Worm (Caenorhabditis elegans) whole organism, L2 larva: ENCODE measurements around the gene cha-1.

ENCODE experiments used
- C34F6.9 ChIP-seq: fragments of 150-350 bp; optimal IDR thresholded peaks from 2 replicates; lab custom pipeline; 2014; ENCODE audit warnings: missing biosample characterization, missing genetic modification characterization
- F13H6.1 ChIP-seq: sonication (generic microtip); optimal IDR thresholded peaks from 2 replicates; lab custom pipeline; 2016; ENCODE audit warnings: missing genetic modification characterization, missing compliant biosample characterization
- R02D3.7 ChIP-seq: fragments of 150-350 bp; optimal IDR thresholded peaks from 2 replicates; lab custom pipeline; 2014; ENCODE audit warnings: missing biosample characterization, missing genetic modification characterization
- Y55F3AM.14 ChIP-seq: fragments of 200-800 bp; sonication (Bioruptor generic); optimal IDR thresholded peaks from 2 replicates; lab custom pipeline; 2018; ENCODE audit warnings: mild to moderate bottlenecking, missing genetic modification characterization, missing compliant biosample characterization
- alr-1 ChIP-seq: fragments of 150-350 bp; optimal IDR thresholded peaks from 2 replicates; lab custom pipeline; 2014; ENCODE audit warnings: missing biosample characterization, missing genetic modification characterization
- aly-2 ChIP-seq: fragments of 150-350 bp; optimal IDR thresholded peaks from 2 replicates; lab custom pipeline; 2014; ENCODE audit warnings: missing biosample characterization, missing genetic modification characterization
- ama-1 ChIP-seq: fragments of 150-350 bp; optimal IDR thresholded peaks from 2 replicates; lab custom pipeline; 2018; ENCODE audit warnings: inconsistent platforms
- blmp-1 ChIP-seq: sonication (generic microtip); optimal IDR thresholded peaks from 2 replicates; lab custom pipeline; 2017; ENCODE audit warnings: missing genetic modification characterization, mild to moderate bottlenecking, missing compliant biosample characterization, antibody characterized with exemption, moderate library complexity; ENCODE audit not compliant: insufficient read depth
- ceh-82 ChIP-seq: fragments of 150-350 bp; optimal IDR thresholded peaks from 2 replicates; lab custom pipeline; 2014; ENCODE audit warnings: missing biosample characterization, missing genetic modification characterization
- crh-2 ChIP-seq: sonication (generic microtip); optimal IDR thresholded peaks from 2 replicates; lab custom pipeline; 2017; ENCODE audit warnings: missing biosample characterization, missing genetic modification characterization
- dmd-4 ChIP-seq: sonication (generic microtip); optimal IDR thresholded peaks from 2 replicates; lab custom pipeline; 2017; ENCODE audit warnings: missing biosample characterization, missing genetic modification characterization
- egl-27 ChIP-seq: sonication (generic microtip); optimal IDR thresholded peaks from 3 replicates; lab custom pipeline; 2017; ENCODE audit warnings: missing biosample characterization, missing genetic modification reagents, missing genetic modification characterization
- elt-1 ChIP-seq: fragments of 150-350 bp; optimal IDR thresholded peaks from 2 replicates; lab custom pipeline; 2014; ENCODE audit warnings: missing biosample characterization, missing genetic modification characterization
- elt-3 ChIP-seq: sonication (generic microtip); optimal IDR thresholded peaks from 2 replicates; lab custom pipeline; 2017; ENCODE audit warnings: missing biosample characterization, missing genetic modification characterization
- fos-1 ChIP-seq: fragments of 150-350 bp; optimal IDR thresholded peaks from 2 replicates; lab custom pipeline; 2014; ENCODE audit warnings: missing biosample characterization, missing genetic modification characterization
- gmeb-1 ChIP-seq: fragments of 150-350 bp; optimal IDR thresholded peaks from 2 replicates; lab custom pipeline; 2014; ENCODE audit warnings: missing biosample characterization, missing genetic modification characterization
- lin-11 ChIP-seq: fragments of 150-350 bp; sonication (generic microtip); optimal IDR thresholded peaks from 2 replicates; lab custom pipeline; 2014; ENCODE audit warnings: missing biosample characterization, missing genetic modification characterization, inconsistent platforms, mixed read lengths
- lin-39 ChIP-seq: fragments of 150-350 bp; optimal IDR thresholded peaks from 2 replicates; lab custom pipeline; 2014; ENCODE audit warnings: missing biosample characterization, missing genetic modification reagents, missing genetic modification characterization
- lsy-2 ChIP-seq, 2 experiments: fragments of 150-350 bp in 1 of 2; sonication (generic microtip) in 1 of 2; optimal IDR thresholded peaks; 2 replicates each; lab custom pipeline; 2014 to 2017; ENCODE audit warnings: missing biosample characterization in 2 of 2, missing genetic modification characterization in 2 of 2
- mab-5 ChIP-seq: fragments of 150-350 bp; optimal IDR thresholded peaks from 2 replicates; lab custom pipeline; 2014; ENCODE audit warnings: missing biosample characterization, missing genetic modification characterization
- mdl-1 ChIP-seq, 2 experiments: fragments of 150-350 bp in 1 of 2; sonication (generic microtip) in 1 of 2; optimal IDR thresholded peaks; 2 replicates each; lab custom pipeline; 2017; ENCODE audit warnings: missing biosample characterization in 2 of 2, missing genetic modification characterization in 2 of 2
- nhr-11 ChIP-seq: fragments of 150-350 bp; optimal IDR thresholded peaks from 2 replicates; lab custom pipeline; 2014; ENCODE audit warnings: missing biosample characterization, missing genetic modification characterization
- nhr-12 ChIP-seq: fragments of 150-350 bp; optimal IDR thresholded peaks from 2 replicates; lab custom pipeline; 2014; ENCODE audit warnings: missing biosample characterization, missing genetic modification characterization
- nhr-129 ChIP-seq: fragments of 150-350 bp; optimal IDR thresholded peaks from 2 replicates; lab custom pipeline; 2014; ENCODE audit warnings: missing biosample characterization, missing genetic modification characterization
- nhr-21 ChIP-seq: fragments of 150-350 bp; optimal IDR thresholded peaks from 2 replicates; lab custom pipeline; 2014; ENCODE audit warnings: missing biosample characterization, missing genetic modification characterization
- nhr-23 ChIP-seq: fragments of 150-350 bp; optimal IDR thresholded peaks from 2 replicates; lab custom pipeline; 2014; ENCODE audit warnings: missing biosample characterization, missing genetic modification reagents, missing genetic modification characterization
- nhr-237 ChIP-seq: fragments of 150-350 bp; optimal IDR thresholded peaks from 2 replicates; lab custom pipeline; 2014; ENCODE audit warnings: missing biosample characterization, missing genetic modification characterization
- nhr-25 ChIP-seq: fragments of 150-350 bp; sonication (generic microtip); optimal IDR thresholded peaks from 3 replicates; lab custom pipeline; 2014; ENCODE audit warnings: missing biosample characterization, missing genetic modification characterization
- nhr-6 ChIP-seq: fragments of 150-350 bp; optimal IDR thresholded peaks from 2 replicates; lab custom pipeline; 2014; ENCODE audit warnings: missing biosample characterization, missing genetic modification characterization
- nhr-77 ChIP-seq: fragments of 150-350 bp; optimal IDR thresholded peaks from 2 replicates; lab custom pipeline; 2014; ENCODE audit warnings: missing biosample characterization, missing genetic modification characterization
- peb-1 ChIP-seq: fragments of 150-350 bp; optimal IDR thresholded peaks from 2 replicates; lab custom pipeline; 2014; ENCODE audit warnings: missing biosample characterization, missing genetic modification characterization
- sma-3 ChIP-seq: sonication (generic microtip); optimal IDR thresholded peaks from 2 replicates; lab custom pipeline; 2016; ENCODE audit warnings: missing genetic modification reagents, missing genetic modification characterization, missing compliant biosample characterization
- sma-9 ChIP-seq, 2 experiments: fragments of 150-350 bp in 1 of 2; sonication (generic microtip) in 1 of 2; optimal IDR thresholded peaks; 2 replicates each; lab custom pipeline; 2014 to 2016; ENCODE audit warnings: missing genetic modification characterization in 2 of 2, mild to moderate bottlenecking in 1 of 2, missing biosample characterization in 1 of 2, missing compliant biosample characterization in 1 of 2, missing genetic modification reagents in 1 of 2, moderate library complexity in 1 of 2
- unc-55 ChIP-seq: fragments of 150-350 bp; sonication (generic microtip); optimal IDR thresholded peaks from 3 replicates; lab custom pipeline; 2014; ENCODE audit warnings: missing biosample characterization, missing genetic modification reagents, missing genetic modification characterization
- unc-62 ChIP-seq: fragments of 150-350 bp; optimal IDR thresholded peaks from 2 replicates; lab custom pipeline; 2014; ENCODE audit warnings: missing biosample characterization, missing genetic modification reagents, missing genetic modification characterization
- zag-1 ChIP-seq: fragments of 150-350 bp; optimal IDR thresholded peaks from 2 replicates; lab custom pipeline; 2014; ENCODE audit warnings: missing biosample characterization, missing genetic modification characterization
- ztf-1 ChIP-seq: fragments of 200-800 bp; sonication (Bioruptor generic); conservative IDR thresholded peaks from 2 replicates; pipeline ENCODE4 v1.3.6; 2022; ENCODE audit warnings: missing genetic modification characterization, missing compliant biosample characterization
- ztf-11 ChIP-seq: sonication (generic microtip); optimal IDR thresholded peaks from 2 replicates; lab custom pipeline; 2017; ENCODE audit warnings: missing biosample characterization, missing genetic modification characterization
- ztf-4 ChIP-seq: fragments of 150-350 bp; optimal IDR thresholded peaks from 2 replicates; lab custom pipeline; 2014; ENCODE audit warnings: missing biosample characterization, missing genetic modification characterization

cha-1 gene

DNA sequence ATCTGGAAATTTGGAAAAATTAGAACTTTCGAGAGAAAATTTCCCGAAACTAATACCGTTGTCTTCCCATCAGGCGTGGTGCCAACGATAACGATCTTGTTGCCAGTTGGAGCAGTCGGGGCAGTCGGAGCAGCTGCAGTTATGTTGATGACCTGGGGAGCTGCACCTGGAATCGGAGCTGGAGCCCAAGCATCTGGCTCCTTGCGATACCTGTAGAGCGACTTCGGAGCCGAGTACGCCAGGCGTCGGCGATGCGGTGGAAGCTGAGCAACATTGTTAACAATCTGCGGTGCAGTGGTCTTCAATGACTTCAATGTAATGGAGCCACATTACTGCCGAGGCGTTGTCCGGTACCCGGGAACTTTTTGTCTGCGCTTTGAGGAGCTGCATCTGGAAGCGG, 22.7 kb downstream of the cha-1 start:
- no peak for TF ChIP-seq elt-1 (tag; lab: Kevin White, UChicago)
- TF ChIP-seq ztf-4 (tag; lab: Kevin White, UChicago) = no peak
- TF ChIP-seq nhr-25 = no peak
- no peak for TF ChIP-seq egl-27 (tag; lab: Kevin White, UChicago)
- TF ChIP-seq sma-9 (GFP tag; optimal IDR thresholded peaks at IDR 0.05; lab: Kevin White, UChicago) = no peak
- no peak for TF ChIP-seq sma-9 (tag; optimal IDR thresholded peaks at IDR 0.05; lab: Kevin White, UChicago)

DNA sequence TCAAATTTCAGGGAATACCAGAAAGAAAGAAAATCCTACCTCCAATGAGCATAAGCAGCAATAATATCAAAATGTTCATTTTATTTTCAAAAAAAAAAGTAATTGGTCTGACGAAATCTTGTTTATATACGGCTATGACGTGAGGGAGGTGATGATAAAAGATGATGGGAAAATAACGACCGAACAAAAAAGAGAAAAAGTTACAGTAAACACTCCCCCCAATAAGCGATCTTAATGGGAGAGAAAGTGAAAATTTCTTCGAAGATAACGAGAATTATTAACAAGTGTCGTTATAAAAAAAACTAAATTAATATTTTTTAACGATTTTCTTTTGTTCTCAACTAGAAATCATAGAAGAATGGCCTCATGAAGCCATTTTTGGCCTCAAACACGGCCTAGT, 24.5 kb downstream of the cha-1 start, which contains the start of gene Y37E11B.7:
TSS of gene Y37E11B.7 (minus strand) at position 207 of the 400 bp plus-strand sequence.
- TF ChIP-seq nhr-11 (tag; lab: Kevin White, UChicago) = no peak
- TF ChIP-seq blmp-1 (tag; lab: Kevin White, UChicago) = peak; percentile 66

- TF ChIP-seq gmeb-1 (tag; lab: Kevin White, UChicago) = peak; percentile 8
- TF ChIP-seq ztf-1 (GFP tag; lab: Robert Waterston, UW) = no peak
- peak; percentile 35 for TF ChIP-seq unc-55 (GFP tag; lab: Kevin White, UChicago)
- no peak for TF ChIP-seq nhr-77 (tag; lab: Kevin White, UChicago)
- TF ChIP-seq peb-1 = no peak
- TF ChIP-seq lsy-2 (tag; optimal IDR thresholded peaks at IDR 0.05; lab: Kevin White, UChicago) = peak in 1 of 2 experiments; percentile 46
- TF ChIP-seq aly-2 (tag; lab: Kevin White, UChicago) = no peak
- peak; percentile 1 for TF ChIP-seq C34F6.9
- TF ChIP-seq nhr-23 (tag; lab: Kevin White, UChicago) = no peak
Observed at ce11 chrIV:3599126-3599525, 25.4 kb downstream of the cha-1 start, which contains the start of gene Y37E11B.6. Gene Y37E11B.6 (minus strand): TSS chrIV:3599306.

DNA sequence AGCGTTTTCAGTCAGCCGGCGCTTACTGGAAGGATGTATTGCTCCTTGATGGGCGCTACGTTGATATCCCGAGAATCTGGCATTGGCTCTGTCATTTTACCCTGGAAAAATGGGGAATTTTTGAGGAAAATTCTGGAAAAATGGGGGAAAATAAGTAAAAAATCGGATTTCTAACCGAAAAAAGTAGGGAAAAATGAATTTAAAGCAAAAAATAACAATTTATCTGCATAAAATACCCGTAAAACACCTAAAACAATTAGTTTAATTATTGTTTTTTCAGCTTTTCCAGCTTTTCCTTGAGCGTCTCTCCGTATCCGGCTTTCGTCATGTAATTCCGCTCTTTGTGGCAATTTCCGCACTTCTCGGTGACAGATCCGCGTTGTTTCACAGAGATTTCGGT, 26.0 kb downstream of the cha-1 start, which contains the start of gene Y37E11B.5:
TSS of gene Y37E11B.5 (minus strand) at position 101 of the 400 bp plus-strand sequence.
- TF ChIP-seq nhr-25 (no peak), nhr-23 (tag; lab: Kevin White, UChicago) (no peak), R02D3.7 (no peak), F13H6.1 (tag; lab: Kevin White, UChicago) (no peak), ama-1 (lab: Kevin White, UChicago) (no peak), nhr-237 (tag; lab: Kevin White, UChicago) (no peak), sma-9 (GFP tag; optimal IDR thresholded peaks at IDR 0.05; lab: Kevin White, UChicago) (no peak), sma-9 (tag; optimal IDR thresholded peaks at IDR 0.05; lab: Kevin White, UChicago) (no peak), ceh-82 (no peak), fos-1 (tag; lab: Kevin White, UChicago) (no peak), Y55F3AM.14 (no peak)

ce11 chrIV:3597356-3597755, 27.1 kb downstream of the cha-1 start:
- TF ChIP-seq nhr-6 (no peak), elt-1 (tag; lab: Kevin White, UChicago) (no peak), lin-11 (no peak), gmeb-1 (tag; lab: Kevin White, UChicago) (no peak), ztf-11 (no peak), ama-1 (lab: Kevin White, UChicago) (no peak), zag-1 (tag; lab: Kevin White, UChicago) (no peak), alr-1 (tag; lab: Kevin White, UChicago) (no peak), nhr-12 (tag; lab: Kevin White, UChicago) (no peak), Y55F3AM.14 (no peak), sma-3 (GFP tag; lab: Kevin White, UChicago) (no peak), lin-39 (tag; lab: Kevin White, UChicago) (no peak), C34F6.9 (no peak), peb-1 (no peak)

ce11 chrIV:3593513-3593912, 31.0 kb downstream of the cha-1 start, which contains the start of gene taf-2:
Gene taf-2 (minus strand): TSS chrIV:3593613.
- TF ChIP-seq mdl-1 (tag; optimal IDR thresholded peaks at IDR 0.05; lab: Kevin White, UChicago) (no peak), nhr-6 (no peak), nhr-129 (tag; lab: Kevin White, UChicago) (no peak), sma-9 (GFP tag; optimal IDR thresholded peaks at IDR 0.05; lab: Kevin White, UChicago) (no peak), sma-9 (tag; optimal IDR thresholded peaks at IDR 0.05; lab: Kevin White, UChicago) (no peak), nhr-25 (no peak), ztf-11 (no peak), nhr-12 (tag; lab: Kevin White, UChicago) (no peak), ztf-1 (GFP tag; lab: Robert Waterston, UW) (no peak), aly-2 (tag; lab: Kevin White, UChicago) (no peak), elt-3 (tag; lab: Kevin White, UChicago) (no peak), nhr-21 (tag; lab: Kevin White, UChicago) (no peak), crh-2 (tag; lab: Kevin White, UChicago) (no peak), mab-5 (tag; lab: Kevin White, UChicago) (no peak), ztf-4 (tag; lab: Kevin White, UChicago) (no peak), unc-62 (GFP tag; lab: Kevin White, UChicago) (no peak), unc-55 (GFP tag; lab: Kevin White, UChicago) (no peak), sma-3 (GFP tag; lab: Kevin White, UChicago) (no peak), nhr-237 (tag; lab: Kevin White, UChicago) (no peak), dmd-4 (tag; lab: Kevin White, UChicago) (no peak)
